Fruit fly (Drosophila melanogaster): ENCODE results near the gene Uch-L5.

Gene Uch-L5

dm6 chr3L:9505007-9505712 lies 28.4 kb upstream of the Uch-L5 start, which contains the start of gene path (continued):
- TF ChIP-seq CG9932 (GFP tag; IDR thresholded peaks at IDR 0.05) (no peak), Ravus (GFP tag; IDR thresholded peaks at IDR 0.05) (no peak), CG12659 (GFP tag; optimal IDR thresholded peaks at IDR 0.05) (peak; percentile 32), CG11247 (GFP tag; IDR thresholded peaks at IDR 0.05) (no peak), NfI (GFP tag; optimal IDR thresholded peaks at IDR 0.05) (no peak), CG7987 (GFP tag; optimal IDR thresholded peaks at IDR 0.05) (peak; percentile 24), CG3847 (GFP tag; IDR thresholded peaks at IDR 0.05) (no peak), CG7556 (GFP tag; optimal IDR thresholded peaks at IDR 0.05) (peak; percentile 54), CG31388 (GFP tag; optimal IDR thresholded peaks at IDR 0.05) (no peak), ap (GFP tag; IDR thresholded peaks at IDR 0.05) (no peak; the same call in 1 of the 2 replicates), ftz-f1 (GFP tag; optimal IDR thresholded peaks at IDR 0.05) (no peak), CG2120 (GFP tag; optimal IDR thresholded peaks at IDR 0.05) (peak; percentile 14), bigmax (GFP tag; optimal IDR thresholded peaks at IDR 0.05) (no peak), CG13624 (GFP tag; optimal IDR thresholded peaks at IDR 0.05) (no peak), CG6254 (GFP tag; optimal IDR thresholded peaks at IDR 0.05) (peak; percentile 22), Drgx (GFP tag; IDR thresholded peaks at IDR 0.05) (no peak), CG4360 (GFP tag; IDR thresholded peaks at IDR 0.05) (no peak), lov (optimal IDR thresholded peaks at IDR 0.05) (no peak), lov (GFP tag; IDR thresholded peaks at IDR 0.05) (no peak), Hey (tag; optimal IDR thresholded peaks at IDR 0.05) (no peak), ase (GFP tag; IDR thresholded peaks at IDR 0.05) (no peak), Dbx (GFP tag; IDR thresholded peaks at IDR 0.05) (peak; percentile 58; the same call in 1 of the 3 replicates), CG14965 (GFP tag; optimal IDR thresholded peaks at IDR 0.05; ENCODE audit: borderline replicate concordance) (no peak), unc-4 (GFP tag; IDR thresholded peaks at IDR 0.05; ENCODE audit: partially characterized antibody) (no peak), Dip2 (GFP tag; IDR thresholded peaks at IDR 0.05) (no peak), CG13123 (GFP tag; optimal IDR thresholded peaks at IDR 0.05) (no peak), CG18476 (GFP tag; optimal IDR thresholded peaks at IDR 0.05) (no peak), caup (GFP tag; optimal IDR thresholded peaks at IDR 0.05; ENCODE audit: severe bottlenecking) (no peak), CG10147 (GFP tag; optimal IDR thresholded peaks at IDR 0.05) (peak; percentile 22), Ptx1 (GFP tag; IDR thresholded peaks at IDR 0.05) (no peak; the same call in 1 of the 2 replicates), trh (GFP tag; optimal IDR thresholded peaks at IDR 0.05) (no peak), lilli (GFP tag; optimal IDR thresholded peaks at IDR 0.05) (peak; percentile 24), sens (GFP tag) (peak; percentile 54), CG10321 (GFP tag; IDR thresholded peaks at IDR 0.05) (0 out of 2 replicates have a peak, but pooled peaks have one; percentile 6), CG3163 (GFP tag; optimal IDR thresholded peaks at IDR 0.05) (peak; percentile 54), cad (GFP tag; optimal IDR thresholded peaks at IDR 0.05) (no peak), onecut (GFP tag; IDR thresholded peaks at IDR 0.05) (no peak), mld (GFP tag; IDR thresholded peaks at IDR 0.05; ENCODE audit: partially characterized antibody) (no peak), run (tag; optimal IDR thresholded peaks at IDR 0.05) (no peak), disco-r (GFP tag; optimal IDR thresholded peaks at IDR 0.05) (no peak), sd (tag; optimal IDR thresholded peaks at IDR 0.05) (peak; percentile 1), Rx (GFP tag; IDR thresholded peaks at IDR 0.05) (no peak), abd-A (tag; optimal IDR thresholded peaks at IDR 0.05) (peak; percentile 65), Pdp1 (GFP tag; optimal IDR thresholded peaks at IDR 0.05) (peak in 1 of 2 experiments; percentile 34), kni (GFP tag; optimal IDR thresholded peaks at IDR 0.05) (peak; percentile 29), so (GFP tag; IDR thresholded peaks at IDR 0.05) (no peak), CG13287 (GFP tag; IDR thresholded peaks at IDR 0.05; ENCODE audit: partially characterized antibody) (peak; percentile 42; the same call in 1 of the 2 replicates), Hr78 (GFP tag; optimal IDR thresholded peaks at IDR 0.05) (no peak), chinmo (GFP tag; IDR thresholded peaks at IDR 0.05; ENCODE audit: partially characterized antibody) (peak; percentile 56; the same call in 2 of the 4 replicates), CG11723 (GFP tag; optimal IDR thresholded peaks at IDR 0.05) (no peak)
